Worm (Caenorhabditis elegans) whole organism, early embryonic: ENCODE data around the gene kin-20.

ENCODE experiments used
- B0310.2 ChIP-seq: sonication (generic microtip); optimal IDR thresholded peaks from 2 replicates; lab custom pipeline; 2016; ENCODE audit warnings: mild to moderate bottlenecking, missing genetic modification characterization, missing compliant biosample characterization
- F13C5.2 ChIP-seq: sonication (generic microtip); optimal IDR thresholded peaks from 2 replicates; lab custom pipeline; 2017; ENCODE audit warnings: mild to moderate bottlenecking, missing genetic modification characterization, inconsistent platforms, missing compliant biosample characterization
- aly-1 ChIP-seq: sonication (generic microtip); optimal IDR thresholded peaks from 2 replicates; lab custom pipeline; 2016; ENCODE audit warnings: missing genetic modification characterization, missing compliant biosample characterization
- ama-1 ChIP-seq: fragments of 150-350 bp; optimal IDR thresholded peaks from 2 replicates; lab custom pipeline; 2014
- ceh-13 ChIP-seq: fragments of 200-800 bp; sonication (Bioruptor generic); optimal IDR thresholded peaks from 2 replicates; lab custom pipeline; 2018; ENCODE audit warnings: mild to moderate bottlenecking, missing genetic modification characterization, missing compliant biosample characterization
- ceh-36 ChIP-seq: sonication (generic microtip); optimal IDR thresholded peaks from 2 replicates; lab custom pipeline; 2016; ENCODE audit warnings: missing genetic modification characterization, inconsistent platforms, missing compliant biosample characterization
- ets-7 ChIP-seq: sonication (generic microtip); optimal IDR thresholded peaks from 2 replicates; lab custom pipeline; 2016; ENCODE audit warnings: missing genotype, missing genetic modification characterization, missing compliant biosample characterization
- flt-1 ChIP-seq: fragments of 200-800 bp; sonication (Bioruptor generic); IDR thresholded peaks from 2 replicates; pipeline ENCODE4 v1.3.6; 2022; ENCODE audit warnings: missing genetic modification characterization, missing compliant biosample characterization
- hmbx-1 ChIP-seq: sonication (generic microtip); optimal IDR thresholded peaks from 2 replicates; lab custom pipeline; 2016; ENCODE audit warnings: mild to moderate bottlenecking, missing genetic modification characterization, missing compliant biosample characterization
- hmg-4 ChIP-seq: fragments of 200-800 bp; sonication (Bioruptor generic); optimal IDR thresholded peaks from 2 replicates; lab custom pipeline; 2018; ENCODE audit warnings: mild to moderate bottlenecking, missing genetic modification characterization, missing compliant biosample characterization
- hnd-1 ChIP-seq: sonication (generic microtip); optimal IDR thresholded peaks from 2 replicates; lab custom pipeline; 2016; ENCODE audit warnings: missing genetic modification characterization, missing compliant biosample characterization
- pes-1 ChIP-seq: fragments of 200-800 bp; sonication (Bioruptor generic); IDR thresholded peaks from 2 replicates; pipeline ENCODE4 v1.3.6; 2022; ENCODE audit warnings: missing genetic modification reagents, missing genetic modification characterization, missing compliant biosample characterization
- scrt-1 ChIP-seq: fragments of 200-800 bp; sonication (Bioruptor generic); IDR thresholded peaks from 2 replicates; pipeline ENCODE4 v1.3.6; 2022; ENCODE audit warnings: missing genetic modification characterization, missing compliant biosample characterization
- sea-1 ChIP-seq: fragments of 200-800 bp; sonication (Bioruptor generic); conservative IDR thresholded peaks from 2 replicates; pipeline ENCODE4 v1.3.6; 2022; ENCODE audit warnings: missing genetic modification characterization, missing compliant biosample characterization
- tbx-11 ChIP-seq: fragments of 200-800 bp; sonication (Bioruptor generic); IDR thresholded peaks from 2 replicates; pipeline ENCODE4 v1.3.6; 2022; ENCODE audit warnings: missing genetic modification characterization, missing compliant biosample characterization
- tbx-37 ChIP-seq: fragments of 200-800 bp; sonication (Bioruptor generic); conservative IDR thresholded peaks from 2 replicates; pipeline ENCODE4 v1.3.6; 2022; ENCODE audit warnings: missing genetic modification reagents, missing genetic modification characterization, missing compliant biosample characterization
- tra-4 ChIP-seq: sonication (generic microtip); optimal IDR thresholded peaks from 2 replicates; lab custom pipeline; 2017; ENCODE audit warnings: missing genetic modification characterization, missing compliant biosample characterization

The kin-20 gene

DNA sequence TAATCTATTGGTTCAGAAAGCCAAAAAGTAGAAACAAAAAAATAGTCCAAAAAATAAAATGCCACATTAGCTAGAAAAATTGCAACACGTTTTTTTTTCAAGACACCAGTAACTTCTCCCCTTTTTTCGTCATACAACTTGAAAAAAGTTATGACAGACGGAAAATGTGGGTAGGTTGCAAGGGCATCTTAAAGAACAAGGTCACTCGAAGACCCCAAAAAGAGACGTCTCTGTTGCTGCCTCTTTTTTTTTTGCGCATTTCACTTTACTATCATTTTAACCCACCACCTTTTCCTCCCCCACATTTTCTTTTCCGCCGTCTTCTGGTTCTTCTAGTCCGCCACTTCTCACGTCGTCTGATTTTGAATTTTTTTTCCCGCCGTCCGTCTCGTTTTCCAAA lies 34.5 kb upstream of the kin-20 start:
- TF ChIP-seq B0310.2 (tag; lab: Kevin White, UChicago) (no peak), aly-1 (tag; lab: Kevin White, UChicago) (no peak), ama-1 (lab: Kevin White, UChicago) (no peak), tbx-37 (no peak), sea-1 (GFP tag; lab: Robert Waterston, UW) (no peak), tra-4 (tag; lab: Kevin White, UChicago) (no peak), tbx-11 (GFP tag; lab: Robert Waterston, UW) (no peak), ceh-13 (GFP tag; lab: Kevin White, UChicago) (no peak), scrt-1 (GFP tag; lab: Robert Waterston, UW) (no peak), hmbx-1 (no peak), pes-1 (GFP tag; lab: Robert Waterston, UW) (no peak), hmg-4 (GFP tag; lab: Kevin White, UChicago) (no peak), ets-7 (no peak), flt-1 (GFP tag; lab: Robert Waterston, UW) (no peak), ceh-36 (tag; lab: Kevin White, UChicago) (no peak), F13C5.2 (tag; lab: Kevin White, UChicago) (no peak), hnd-1 (tag; lab: Kevin White, UChicago) (no peak)

DNA sequence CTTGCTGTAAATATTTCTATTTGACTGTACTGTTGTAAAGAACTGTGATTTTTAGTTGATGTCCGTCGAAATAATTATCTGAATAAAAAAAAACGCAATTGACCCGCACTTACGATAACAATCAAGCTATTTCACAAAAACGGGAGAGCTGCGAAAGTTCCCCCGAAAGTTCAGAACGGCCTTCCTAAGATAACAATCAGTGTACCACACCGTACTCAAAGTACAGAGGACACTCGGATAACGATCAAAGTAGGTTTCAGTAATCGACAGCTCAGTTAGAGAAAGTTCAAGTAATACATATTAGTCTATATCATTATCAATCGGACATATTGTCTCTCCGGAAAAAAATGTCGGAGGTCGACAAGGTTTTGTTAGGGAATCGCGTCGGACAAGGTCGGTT lies 33.4 kb upstream of the kin-20 start:
- TF ChIP-seq B0310.2 (tag; lab: Kevin White, UChicago), result no peak
- TF ChIP-seq scrt-1 (GFP tag; lab: Robert Waterston, UW), result no peak
- TF ChIP-seq tbx-11 (GFP tag; lab: Robert Waterston, UW), result no peak
- TF ChIP-seq ama-1 (lab: Kevin White, UChicago), result no peak
- no peak for TF ChIP-seq hmg-4 (GFP tag; lab: Kevin White, UChicago)
- no peak for TF ChIP-seq aly-1 (tag; lab: Kevin White, UChicago)
- no peak for TF ChIP-seq hnd-1 (tag; lab: Kevin White, UChicago)
- TF ChIP-seq ceh-13 (GFP tag; lab: Kevin White, UChicago), result no peak
- TF ChIP-seq ceh-36 (tag; lab: Kevin White, UChicago), result no peak
- no peak for TF ChIP-seq hmbx-1
- TF ChIP-seq tra-4 (tag; lab: Kevin White, UChicago), result no peak

DNA sequence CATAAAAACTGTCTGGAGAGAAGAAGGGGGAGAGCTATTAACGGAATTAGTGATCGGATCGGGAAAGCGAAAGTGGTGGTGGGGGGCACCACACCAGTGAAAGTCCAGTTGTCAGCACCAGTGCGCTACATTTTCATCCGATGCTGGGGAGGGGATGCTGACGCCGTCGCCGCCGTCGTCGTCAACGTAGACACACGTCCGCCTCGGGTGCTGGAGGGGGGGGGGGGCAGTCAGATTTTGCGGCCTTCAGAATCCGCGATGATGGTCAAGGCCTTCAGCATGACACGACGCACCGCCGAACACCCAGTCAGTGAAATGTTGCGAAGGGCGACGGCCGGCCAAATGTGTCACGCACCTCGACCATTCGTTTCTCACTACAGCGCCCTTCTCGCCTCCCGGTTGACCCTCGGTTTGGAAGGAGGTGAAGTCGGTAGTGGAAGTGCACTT lies 32.8 kb upstream of the kin-20 start:
- TF ChIP-seq hnd-1 (tag; lab: Kevin White, UChicago), result no peak
- TF ChIP-seq F13C5.2 (tag; lab: Kevin White, UChicago), result no peak
- no peak for TF ChIP-seq tbx-37
- peak; percentile 19 for TF ChIP-seq hmg-4 (GFP tag; lab: Kevin White, UChicago)

DNA sequence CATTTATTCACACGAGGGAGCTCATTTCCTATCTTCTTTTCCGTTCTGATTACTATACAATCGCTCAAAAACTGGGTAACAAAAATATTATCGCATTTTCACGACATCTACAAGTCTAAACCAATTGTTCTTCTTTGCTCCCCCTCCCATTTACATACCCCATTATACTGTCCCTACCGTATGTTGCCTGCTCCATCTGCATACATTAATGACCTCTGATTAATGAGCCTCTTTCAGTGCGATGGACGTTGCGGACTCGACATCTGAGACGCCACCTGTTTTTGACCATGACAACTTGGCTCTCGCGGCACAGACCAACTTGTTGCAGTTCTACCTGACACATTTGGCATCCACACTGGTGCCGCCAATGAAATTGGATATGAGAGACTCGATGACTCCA lies 31.6 kb upstream of the kin-20 start, which contains the start of gene nhr-91:
nhr-91 (plus strand) TSS at position 232 of the 400 bp plus-strand sequence.
- TF ChIP-seq hmbx-1 (no peak), B0310.2 (tag; lab: Kevin White, UChicago) (no peak), sea-1 (GFP tag; lab: Robert Waterston, UW) (no peak), tra-4 (tag; lab: Kevin White, UChicago) (no peak), tbx-11 (GFP tag; lab: Robert Waterston, UW) (no peak), aly-1 (tag; lab: Kevin White, UChicago) (no peak), flt-1 (GFP tag; lab: Robert Waterston, UW) (no peak), ama-1 (lab: Kevin White, UChicago) (no peak), hmg-4 (GFP tag; lab: Kevin White, UChicago) (no peak), ceh-36 (tag; lab: Kevin White, UChicago) (no peak), F13C5.2 (tag; lab: Kevin White, UChicago) (no peak), scrt-1 (GFP tag; lab: Robert Waterston, UW) (no peak), ceh-13 (GFP tag; lab: Kevin White, UChicago) (no peak), ets-7 (no peak), pes-1 (GFP tag; lab: Robert Waterston, UW) (no peak), hnd-1 (tag; lab: Kevin White, UChicago) (no peak), tbx-37 (no peak)

DNA sequence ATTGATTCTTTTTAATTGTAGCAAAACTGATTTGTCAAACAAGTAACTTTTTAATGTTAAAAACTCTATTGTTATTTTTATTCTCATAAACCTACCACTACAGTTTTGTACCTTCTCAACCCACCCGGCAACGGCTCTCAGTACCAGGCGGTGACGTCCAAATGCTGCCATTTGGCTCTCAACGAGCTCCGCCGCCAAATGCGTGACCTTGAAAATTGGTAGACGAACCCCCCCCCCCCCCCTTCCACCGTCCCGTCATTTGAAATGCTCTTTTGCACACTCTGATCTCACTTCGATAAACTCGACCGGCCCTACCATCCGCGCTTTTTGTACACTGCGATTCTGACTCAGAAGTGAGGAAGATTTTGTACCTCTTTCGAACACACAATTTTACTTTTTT lies 31.1 kb upstream of the kin-20 start:
- TF ChIP-seq tra-4 (tag; lab: Kevin White, UChicago) (no peak), scrt-1 (GFP tag; lab: Robert Waterston, UW) (no peak), F13C5.2 (tag; lab: Kevin White, UChicago) (no peak), hnd-1 (tag; lab: Kevin White, UChicago) (no peak)

DNA sequence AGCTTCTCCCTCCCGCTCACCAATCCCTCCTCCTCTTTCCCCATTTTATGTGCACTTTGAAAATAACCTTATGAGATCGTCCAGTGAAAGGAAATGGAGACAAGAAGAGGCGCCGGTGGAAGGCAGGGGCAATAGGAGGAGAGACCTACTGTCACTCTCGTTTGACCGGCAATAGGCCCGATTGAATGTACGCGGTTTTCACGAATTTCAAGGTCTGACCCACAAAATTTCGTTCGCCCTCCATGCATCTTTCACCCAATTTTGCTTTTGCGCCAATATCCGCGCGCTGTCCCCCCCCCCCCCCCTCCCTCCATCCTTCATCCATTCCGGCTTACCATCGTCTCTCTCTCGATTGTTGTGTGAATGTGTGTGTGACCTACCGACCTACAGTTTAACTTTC lies 30.1 kb upstream of the kin-20 start:
- TF ChIP-seq flt-1 (GFP tag; lab: Robert Waterston, UW) (no peak), hmg-4 (GFP tag; lab: Kevin White, UChicago) (peak; percentile 3), aly-1 (tag; lab: Kevin White, UChicago) (no peak), hmbx-1 (no peak), tra-4 (tag; lab: Kevin White, UChicago) (no peak), ceh-36 (tag; lab: Kevin White, UChicago) (no peak), tbx-37 (no peak), ets-7 (no peak)

DNA sequence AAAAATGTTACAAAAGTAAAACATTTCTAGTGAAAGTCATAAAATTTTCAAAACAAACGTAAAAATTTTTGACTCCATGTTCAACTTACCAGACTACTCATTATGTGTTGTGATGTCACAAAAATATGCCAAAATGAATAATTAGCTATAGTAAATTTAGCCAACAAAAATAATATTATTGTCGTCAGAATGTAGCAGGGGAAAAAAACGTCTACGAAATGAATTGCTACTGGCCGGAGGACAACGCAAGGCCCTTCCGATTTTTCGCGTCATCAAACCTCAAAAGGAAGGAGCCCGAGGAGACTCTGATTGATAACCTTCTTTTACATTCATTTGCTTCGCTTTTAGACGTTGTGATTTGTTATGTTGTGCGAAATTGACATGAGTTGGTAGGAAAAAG lies 25.3 kb upstream of the kin-20 start, which contains the start of gene ser-2:
ser-2 (minus strand) TSS at position 101 of the 400 bp plus-strand sequence.
- TF ChIP-seq pes-1 (GFP tag; lab: Robert Waterston, UW), result no peak
- no peak for TF ChIP-seq B0310.2 (tag; lab: Kevin White, UChicago)
- no peak for TF ChIP-seq scrt-1 (GFP tag; lab: Robert Waterston, UW)
- no peak for TF ChIP-seq hmg-4 (GFP tag; lab: Kevin White, UChicago)
- no peak for TF ChIP-seq aly-1 (tag; lab: Kevin White, UChicago)
- no peak for TF ChIP-seq tra-4 (tag; lab: Kevin White, UChicago)
- no peak for TF ChIP-seq tbx-37
- no peak for TF ChIP-seq hmbx-1
- TF ChIP-seq sea-1 (GFP tag; lab: Robert Waterston, UW), result no peak
- no peak for TF ChIP-seq F13C5.2 (tag; lab: Kevin White, UChicago)
- no peak for TF ChIP-seq hnd-1 (tag; lab: Kevin White, UChicago)
- TF ChIP-seq ets-7, result no peak
- TF ChIP-seq tbx-11 (GFP tag; lab: Robert Waterston, UW), result no peak
- no peak for TF ChIP-seq ceh-36 (tag; lab: Kevin White, UChicago)
- no peak for TF ChIP-seq ama-1 (lab: Kevin White, UChicago)
- no peak for TF ChIP-seq ceh-13 (GFP tag; lab: Kevin White, UChicago)
- no peak for TF ChIP-seq flt-1 (GFP tag; lab: Robert Waterston, UW)
